Fruit fly (Drosophila melanogaster): Measurements from ENCODE around the gene CG15443.

dm6 chr2L:4463323-4463722, at the start of gene CG15443, which contains the start of gene Paris:
- TF ChIP-seq CG9948 (tag; optimal IDR thresholded peaks at IDR 0.05) (no peak), CG14655 (GFP tag; optimal IDR thresholded peaks at IDR 0.05) (no peak)

All from whole organism, pupa.